Worm (Caenorhabditis elegans) whole organism, mixed stage, embryonic: Measurements from ENCODE around the gene M04B2.2.
A peak's percentile ranks its signal among the peaks of the same experiment; 100 is the strongest.

ENCODE experiments used
- M03D4.4 ChIP-seq: sonication (generic microtip); optimal IDR thresholded peaks from 2 replicates; lab custom pipeline; 2017; ENCODE audit warnings: mild to moderate bottlenecking, missing genetic modification characterization, missing compliant biosample characterization
- bed-3 ChIP-seq: fragments of 200-800 bp; sonication (Bioruptor generic); optimal IDR thresholded peaks from 3 replicates; lab custom pipeline; 2018; ENCODE audit warnings: mild to moderate bottlenecking, missing genetic modification characterization, moderate library complexity, missing compliant biosample characterization
- blmp-1 ChIP-seq: fragments of 150-350 bp; optimal IDR thresholded peaks from 2 replicates; lab custom pipeline; 2014; ENCODE audit warnings: missing biosample characterization, missing genetic modification characterization
- ceh-39 ChIP-seq: fragments of 150-350 bp; optimal IDR thresholded peaks from 2 replicates; lab custom pipeline; 2014; ENCODE audit warnings: missing biosample characterization, missing genetic modification characterization
- ceh-43 ChIP-seq: fragments of 200-800 bp; sonication (Bioruptor generic); optimal IDR thresholded peaks from 2 replicates; lab custom pipeline; 2018; ENCODE audit warnings: mild to moderate bottlenecking, missing genetic modification characterization, moderate library complexity, missing compliant biosample characterization
- ceh-83 ChIP-seq: fragments of 200-800 bp; sonication (Bioruptor generic); optimal IDR thresholded peaks from 2 replicates; lab custom pipeline; 2018; ENCODE audit warnings: mild to moderate bottlenecking, missing genetic modification characterization, missing compliant biosample characterization
- ces-1 ChIP-seq: fragments of 150-350 bp; optimal IDR thresholded peaks from 2 replicates; lab custom pipeline; 2014; ENCODE audit warnings: missing biosample characterization, missing genetic modification reagents, missing genetic modification characterization
- cnd-1 ChIP-seq: fragments of 200-800 bp; sonication (Bioruptor generic); optimal IDR thresholded peaks from 2 replicates; lab custom pipeline; 2018; ENCODE audit warnings: mild to moderate bottlenecking, missing genetic modification characterization, missing compliant biosample characterization
- drap-1 ChIP-seq: fragments of 200-800 bp; sonication (Bioruptor generic); optimal IDR thresholded peaks from 3 replicates; lab custom pipeline; 2018; ENCODE audit warnings: mild to moderate bottlenecking, missing genetic modification characterization, missing compliant biosample characterization
- elt-1 ChIP-seq: sonication (generic microtip); optimal IDR thresholded peaks from 2 replicates; lab custom pipeline; 2017; ENCODE audit warnings: missing genetic modification characterization, mild to moderate bottlenecking, missing compliant biosample characterization, antibody characterized with exemption, moderate library complexity, borderline replicate concordance; ENCODE audit not compliant: insufficient read depth
- elt-3 ChIP-seq: fragments of 150-350 bp; optimal IDR thresholded peaks from 2 replicates; lab custom pipeline; 2014; ENCODE audit warnings: missing biosample characterization, missing genetic modification characterization
- flh-1 ChIP-seq: fragments of 200-800 bp; sonication (Bioruptor generic); optimal IDR thresholded peaks from 2 replicates; lab custom pipeline; 2018; ENCODE audit warnings: mild to moderate bottlenecking, missing genetic modification characterization, moderate library complexity, missing compliant biosample characterization
- ham-2 ChIP-seq: fragments of 200-800 bp; sonication (Bioruptor generic); optimal IDR thresholded peaks from 2 replicates; lab custom pipeline; 2018; ENCODE audit warnings: mild to moderate bottlenecking, missing genetic modification characterization, missing compliant biosample characterization
- hlh-1 ChIP-seq: fragments of 150-350 bp; optimal IDR thresholded peaks from 2 replicates; lab custom pipeline; 2014; ENCODE audit warnings: missing biosample characterization, missing genetic modification reagents, missing genetic modification characterization
- lin-13 ChIP-seq: fragments of 150-350 bp; optimal IDR thresholded peaks from 2 replicates; lab custom pipeline; 2014; ENCODE audit warnings: missing biosample characterization, missing genetic modification characterization
- lin-32 ChIP-seq: fragments of 200-800 bp; sonication (Bioruptor generic); optimal IDR thresholded peaks from 2 replicates; lab custom pipeline; 2018; ENCODE audit warnings: mild to moderate bottlenecking, missing genetic modification characterization, missing compliant biosample characterization
- lsy-2 ChIP-seq: fragments of 150-350 bp; optimal IDR thresholded peaks from 2 replicates; lab custom pipeline; 2014; ENCODE audit warnings: missing biosample characterization, missing genetic modification characterization
- mep-1 ChIP-seq: fragments of 150-350 bp; optimal IDR thresholded peaks from 2 replicates; lab custom pipeline; 2017; ENCODE audit warnings: missing biosample characterization, missing genetic modification reagents, missing genetic modification characterization, inconsistent platforms
- mls-2 ChIP-seq: sonication (generic microtip); optimal IDR thresholded peaks from 2 replicates; lab custom pipeline; 2016; ENCODE audit warnings: mild to moderate bottlenecking, missing genetic modification characterization, moderate library complexity, missing compliant biosample characterization
- nhr-12 ChIP-seq: fragments of 150-350 bp; optimal IDR thresholded peaks from 2 replicates; lab custom pipeline; 2014; ENCODE audit warnings: missing biosample characterization, missing genetic modification characterization
- nhr-2 ChIP-seq: fragments of 150-350 bp; optimal IDR thresholded peaks from 2 replicates; lab custom pipeline; 2014; ENCODE audit warnings: missing biosample characterization, missing genetic modification characterization
- nhr-237 ChIP-seq: fragments of 150-350 bp; optimal IDR thresholded peaks from 2 replicates; lab custom pipeline; 2014; ENCODE audit warnings: missing biosample characterization, missing genetic modification characterization
- nhr-28 ChIP-seq: fragments of 150-350 bp; optimal IDR thresholded peaks from 2 replicates; lab custom pipeline; 2014; ENCODE audit warnings: missing biosample characterization, missing genetic modification characterization
- nhr-76 ChIP-seq: sonication (generic microtip); optimal IDR thresholded peaks from 2 replicates; lab custom pipeline; 2017; ENCODE audit warnings: missing biosample characterization, missing genetic modification characterization
- pha-4 ChIP-seq: fragments of 150-350 bp; optimal IDR thresholded peaks from 2 replicates; lab custom pipeline; 2018; ENCODE audit warnings: missing biosample characterization, missing genetic modification reagents, missing genetic modification characterization
- snpc-4 ChIP-seq: fragments of 150-350 bp; optimal IDR thresholded peaks from 2 replicates; lab custom pipeline; 2014; ENCODE audit warnings: missing biosample characterization, missing genetic modification characterization
- sptf-1 ChIP-seq: sonication (generic microtip); optimal IDR thresholded peaks from 2 replicates; lab custom pipeline; 2017; ENCODE audit warnings: mild to moderate bottlenecking, missing genetic modification characterization, moderate library complexity, missing compliant biosample characterization
- tbx-8 ChIP-seq: fragments of 200-800 bp; sonication (Bioruptor generic); optimal IDR thresholded peaks from 2 replicates; lab custom pipeline; 2018; ENCODE audit warnings: mild to moderate bottlenecking, missing genetic modification characterization, moderate library complexity, missing compliant biosample characterization
- unc-120 ChIP-seq: sonication (generic microtip); optimal IDR thresholded peaks from 2 replicates; lab custom pipeline; 2017; ENCODE audit warnings: missing genetic modification characterization, missing compliant biosample characterization; ENCODE audit not compliant: poor library complexity, severe bottlenecking
- unc-39 ChIP-seq: fragments of 150-350 bp; optimal IDR thresholded peaks from 2 replicates; lab custom pipeline; 2014; ENCODE audit warnings: missing biosample characterization, missing genetic modification characterization
- unc-62 ChIP-seq: fragments of 150-350 bp; optimal IDR thresholded peaks from 2 replicates; lab custom pipeline; 2014; ENCODE audit warnings: missing biosample characterization, missing genetic modification reagents, missing genetic modification characterization
- zip-8 ChIP-seq: fragments of 150-350 bp; optimal IDR thresholded peaks from 2 replicates; lab custom pipeline; 2014; ENCODE audit warnings: missing biosample characterization, missing genetic modification characterization
- ztf-11 ChIP-seq: fragments of 150-350 bp; optimal IDR thresholded peaks from 2 replicates; lab custom pipeline; 2014; ENCODE audit warnings: missing biosample characterization, missing genetic modification characterization

Gene M04B2.2

DNA sequence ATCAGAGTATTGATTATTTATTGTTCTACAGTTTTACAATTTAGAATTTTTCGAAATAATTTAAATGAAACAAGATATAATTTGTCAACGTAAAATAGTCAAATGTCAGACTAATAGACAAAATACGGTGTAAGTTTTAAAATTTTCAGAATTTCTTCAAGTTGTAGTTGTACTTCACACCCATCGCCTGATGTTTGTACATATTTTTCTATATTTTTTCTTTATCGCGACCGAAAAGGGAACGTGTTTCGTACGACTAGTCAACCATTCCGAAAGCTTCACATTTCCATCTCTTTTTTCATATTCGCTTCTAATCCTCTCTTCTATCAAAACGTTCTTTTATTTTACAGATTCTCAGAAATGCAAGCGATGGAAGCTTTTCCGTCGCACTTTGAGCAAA lies 23.4 kb upstream of the M04B2.2 start, which contains the start of gene twk-25:
Gene twk-25, plus strand, starts transcription at position 301 of the 400 bp plus-strand sequence.
- TF ChIP-seq mls-2 (no peak), mep-1 (tag; lab: Kevin White, UChicago) (no peak), cnd-1 (no peak), drap-1 (GFP tag; lab: Kevin White, UChicago) (no peak), flh-1 (GFP tag; lab: Kevin White, UChicago) (no peak), tbx-8 (GFP tag; lab: Kevin White, UChicago) (no peak), pha-4 (tag; lab: Kevin White, UChicago) (no peak), sptf-1 (tag; lab: Kevin White, UChicago) (no peak), nhr-237 (no peak), snpc-4 (tag; lab: Kevin White, UChicago) (no peak), ceh-43 (no peak), nhr-12 (no peak), elt-1 (tag; lab: Kevin White, UChicago) (no peak)

DNA sequence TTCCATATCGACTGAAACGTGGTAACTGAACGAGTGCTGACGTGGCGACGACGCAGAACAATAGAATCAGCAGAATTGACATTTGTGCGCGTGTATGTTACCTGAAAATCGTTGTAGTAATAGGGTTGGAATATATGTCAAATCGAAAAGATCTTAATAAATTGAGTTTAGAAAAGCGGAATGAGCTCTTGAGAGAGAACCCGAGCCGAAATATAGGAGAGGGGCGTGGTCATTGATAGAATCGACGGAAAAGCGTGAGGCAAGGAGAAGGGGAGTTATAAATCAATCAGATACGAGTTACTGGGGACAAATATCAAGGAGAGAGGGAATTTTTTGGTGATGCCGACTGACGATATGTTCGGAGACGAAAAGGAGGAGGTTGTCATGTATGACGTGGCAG lies 17.2 kb upstream of the M04B2.2 start, which contains the start of gene M04B2.6:
Gene M04B2.6, minus strand, starts transcription at position 101 of the 400 bp plus-strand sequence.
- TF ChIP-seq nhr-12 = no peak
- no peak for TF ChIP-seq drap-1 (GFP tag; lab: Kevin White, UChicago)
- no peak for TF ChIP-seq nhr-76 (tag; lab: Kevin White, UChicago)
- no peak for TF ChIP-seq cnd-1
- TF ChIP-seq zip-8 (tag; lab: Kevin White, UChicago) = no peak
- no peak for TF ChIP-seq flh-1 (GFP tag; lab: Kevin White, UChicago)
- no peak for TF ChIP-seq ceh-83 (GFP tag; lab: Kevin White, UChicago)
- no peak for TF ChIP-seq M03D4.4 (tag; lab: Kevin White, UChicago)
- TF ChIP-seq hlh-1 (tag; lab: Kevin White, UChicago) = no peak
- no peak for TF ChIP-seq nhr-28 (tag; lab: Kevin White, UChicago)

DNA sequence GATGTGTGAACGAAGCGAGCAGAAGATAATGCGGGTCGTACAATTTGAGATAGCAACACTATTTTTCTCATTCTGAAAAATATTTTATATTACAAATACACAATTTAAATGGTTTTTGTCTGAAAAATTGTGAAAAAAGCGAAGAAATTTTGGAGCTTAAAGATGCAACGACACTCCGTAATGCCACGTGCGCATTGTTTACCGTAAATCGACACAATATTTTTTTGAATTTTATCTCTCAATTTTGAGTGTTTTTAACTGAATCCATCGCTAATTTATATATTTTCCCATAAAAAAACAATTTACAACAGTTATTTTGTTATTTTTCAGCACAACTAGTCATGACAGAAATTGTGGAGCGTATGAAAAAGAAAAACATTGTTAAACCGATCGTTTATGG lies 6.9 kb upstream of the M04B2.2 start, which contains the start of the genes M04B2.4 and gfl-1:
Gene M04B2.4, minus strand, starts transcription at position 72 of the 400 bp plus-strand sequence.
Gene gfl-1, plus strand, starts transcription at position 331 of the 400 bp plus-strand sequence.
- TF ChIP-seq nhr-2 (tag; lab: Kevin White, UChicago) (no peak), flh-1 (GFP tag; lab: Kevin White, UChicago) (no peak), nhr-76 (tag; lab: Kevin White, UChicago) (no peak), nhr-237 (peak; percentile 10), unc-39 (tag; lab: Kevin White, UChicago) (no peak), ces-1 (GFP tag; lab: Kevin White, UChicago) (peak; percentile 10), ceh-39 (no peak)
- TF ChIP-seq, all 35 proteins: peak for 2

DNA sequence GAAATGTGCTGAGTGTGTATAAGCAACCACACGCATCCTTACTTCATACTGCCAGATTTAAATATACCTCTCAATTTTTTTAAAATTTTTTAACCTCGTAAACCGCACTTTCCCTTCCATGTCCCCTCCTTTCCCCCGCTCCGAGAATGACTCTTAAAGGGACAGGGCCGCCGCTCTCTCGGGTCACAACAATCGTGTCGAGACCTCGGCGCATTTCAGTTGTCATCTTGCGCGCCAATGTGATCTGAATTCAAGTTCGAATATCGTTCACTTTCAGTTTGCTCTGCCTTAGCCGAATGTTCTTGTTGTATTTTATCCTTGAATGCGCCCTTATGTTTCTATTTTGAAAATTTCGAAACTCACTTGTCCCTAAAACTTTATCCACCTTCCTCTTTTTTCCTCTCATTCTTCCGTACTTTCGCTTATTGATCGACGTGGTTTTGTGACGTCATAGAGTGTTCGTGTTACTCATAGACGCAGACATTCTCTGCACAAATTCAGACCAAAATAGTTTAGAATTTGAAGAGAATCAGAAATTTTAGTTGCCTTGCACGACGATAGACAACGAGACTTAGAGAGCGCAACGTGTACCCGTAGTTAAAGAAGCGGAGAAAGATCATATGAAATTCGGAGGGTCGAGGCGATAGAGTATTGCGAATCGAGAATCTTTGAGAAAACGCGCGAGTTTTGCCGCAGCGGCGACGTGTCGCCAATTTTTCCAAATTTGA lies 5.5 kb upstream of the M04B2.2 start:
- TF ChIP-seq lsy-2 (tag; lab: Kevin White, UChicago) (peak; percentile 16), blmp-1 (tag; lab: Kevin White, UChicago) (peak; percentile 71), ces-1 (GFP tag; lab: Kevin White, UChicago) (peak; percentile 72), pha-4 (tag; lab: Kevin White, UChicago) (peak; percentile 25), zip-8 (tag; lab: Kevin White, UChicago) (peak; percentile 51), drap-1 (GFP tag; lab: Kevin White, UChicago) (no peak), unc-62 (GFP tag; lab: Kevin White, UChicago) (peak; percentile 4), lin-13 (tag; lab: Kevin White, UChicago) (no peak), unc-120 (tag; lab: Kevin White, UChicago) (peak; percentile 29), flh-1 (GFP tag; lab: Kevin White, UChicago) (no peak), ztf-11 (tag; lab: Kevin White, UChicago) (no peak), ham-2 (GFP tag; lab: Kevin White, UChicago) (no peak), ceh-43 (no peak), nhr-76 (tag; lab: Kevin White, UChicago) (no peak), nhr-237 (peak; percentile 79)

- TF ChIP-seq bed-3 (GFP tag; lab: Kevin White, UChicago) = no peak
- TF ChIP-seq unc-39 (tag; lab: Kevin White, UChicago) = no peak
- no peak for TF ChIP-seq elt-3
- TF ChIP-seq lin-32 = no peak
- no peak for TF ChIP-seq ceh-83 (GFP tag; lab: Kevin White, UChicago)
- no peak for TF ChIP-seq ceh-39
- no peak for TF ChIP-seq nhr-28 (tag; lab: Kevin White, UChicago)
- no peak for TF ChIP-seq nhr-2 (tag; lab: Kevin White, UChicago)
- no peak for TF ChIP-seq mep-1 (tag; lab: Kevin White, UChicago)
- TF ChIP-seq pha-4 (tag; lab: Kevin White, UChicago) = no peak
- no peak for TF ChIP-seq nhr-76 (tag; lab: Kevin White, UChicago)
- TF ChIP-seq ces-1 (GFP tag; lab: Kevin White, UChicago) = no peak
- TF ChIP-seq mls-2 = no peak
- no peak for TF ChIP-seq unc-62 (GFP tag; lab: Kevin White, UChicago)
- no peak for TF ChIP-seq lsy-2 (tag; lab: Kevin White, UChicago)
- TF ChIP-seq drap-1 (GFP tag; lab: Kevin White, UChicago) = no peak
- TF ChIP-seq flh-1 (GFP tag; lab: Kevin White, UChicago) = no peak
- TF ChIP-seq lin-13 (tag; lab: Kevin White, UChicago) = no peak
- no peak for TF ChIP-seq hlh-1 (tag; lab: Kevin White, UChicago)
- TF ChIP-seq cnd-1 = no peak
Observed at ce11 chrIV:11523685-11524084, 4.2 kb upstream of the M04B2.2 start.
